Fruit fly (Drosophila melanogaster): ENCODE data around the gene Bdbt.
A peak's percentile ranks its signal among the peaks of the same experiment; 100 is the strongest.

Gene Bdbt

dm6 chr3R:21112742-21113465 is 5.8 kb downstream of the Bdbt start (continued):
- TF ChIP-seq unc-4 (GFP tag; IDR thresholded peaks at IDR 0.05; ENCODE audit: partially characterized antibody) (no peak), gcm (GFP tag; optimal IDR thresholded peaks at IDR 0.05) (peak; percentile 86), CG6272 (GFP tag; IDR thresholded peaks at IDR 0.05) (peak; percentile 61), Rfx (GFP tag; IDR thresholded peaks at IDR 0.05) (peak; percentile 94), MTF-1 (GFP tag; optimal IDR thresholded peaks at IDR 0.05; ENCODE audit: borderline replicate concordance) (peak; percentile 89), CG9876 (GFP tag; optimal IDR thresholded peaks at IDR 0.05) (peak; percentile 82), CG12299 (tag; optimal IDR thresholded peaks at IDR 0.05) (peak; percentile 78), chinmo (GFP tag; IDR thresholded peaks at IDR 0.05; ENCODE audit: partially characterized antibody) (no peak), exex (tag; optimal IDR thresholded peaks at IDR 0.05) (peak; percentile 78), fu2 (GFP tag; optimal IDR thresholded peaks at IDR 0.05) (peak; percentile 86), crp (GFP tag; optimal IDR thresholded peaks at IDR 0.05) (peak in 1 of 2 experiments; percentile 65), E2f2 (GFP tag; IDR thresholded peaks at IDR 0.05) (peak; percentile 63), so (GFP tag; IDR thresholded peaks at IDR 0.05) (peak; percentile 83), CG14965 (GFP tag; optimal IDR thresholded peaks at IDR 0.05; ENCODE audit: borderline replicate concordance) (peak; percentile 66), zfh1 (GFP tag; IDR thresholded peaks at IDR 0.05) (peak; percentile 86), CG6254 (GFP tag; optimal IDR thresholded peaks at IDR 0.05) (peak; percentile 66), CG9609 (GFP tag; optimal IDR thresholded peaks at IDR 0.05) (peak; percentile 87), Usf (GFP tag; optimal IDR thresholded peaks at IDR 0.05) (peak; percentile 44), dpn (GFP tag; optimal IDR thresholded peaks at IDR 0.05) (peak; percentile 90), gem (tag; optimal IDR thresholded peaks at IDR 0.05) (peak; percentile 94), row (GFP tag; IDR thresholded peaks at IDR 0.05) (peak; percentile 88), Poxn (GFP tag; IDR thresholded peaks at IDR 0.05) (no peak), usp (GFP tag; optimal IDR thresholded peaks at IDR 0.05) (no peak), ftz-f1 (GFP tag; optimal IDR thresholded peaks at IDR 0.05) (no peak), hth (optimal IDR thresholded peaks at IDR 0.05) (no peak), eyg (GFP tag; optimal IDR thresholded peaks at IDR 0.05) (peak; percentile 86), CG15479 (GFP tag; optimal IDR thresholded peaks at IDR 0.05) (no peak), hkb (optimal IDR thresholded peaks at IDR 0.05) (no peak), hkb (GFP tag; IDR thresholded peaks at IDR 0.05) (peak; percentile 94), CG1792 (GFP tag; optimal IDR thresholded peaks at IDR 0.05) (peak; percentile 91), nom (GFP tag; optimal IDR thresholded peaks at IDR 0.05) (no peak), CG10274 (GFP tag; optimal IDR thresholded peaks at IDR 0.05) (peak; percentile 74), Sox102F (GFP tag; optimal IDR thresholded peaks at IDR 0.05) (peak; percentile 92), Ptx1 (GFP tag; IDR thresholded peaks at IDR 0.05) (peak; percentile 86), CHES-1-like (GFP tag; optimal IDR thresholded peaks at IDR 0.05) (peak; percentile 94), CG1529 (GFP tag; optimal IDR thresholded peaks at IDR 0.05) (peak; percentile 82), Bteb2 (GFP tag; optimal IDR thresholded peaks at IDR 0.05) (peak; percentile 89), abd-A (tag; optimal IDR thresholded peaks at IDR 0.05) (no peak), kay (GFP tag; optimal IDR thresholded peaks at IDR 0.05) (peak; percentile 82), ase (GFP tag; IDR thresholded peaks at IDR 0.05) (peak; percentile 86), repo (GFP tag; optimal IDR thresholded peaks at IDR 0.05) (peak; percentile 87), CG7839 (tag; optimal IDR thresholded peaks at IDR 0.05) (peak; percentile 89), Myb (GFP tag; optimal IDR thresholded peaks at IDR 0.05) (peak; percentile 77), chif (GFP tag; optimal IDR thresholded peaks at IDR 0.05) (peak; percentile 88 to 90), Xrp1 (GFP tag; IDR thresholded peaks at IDR 0.05) (peak; percentile 91), CG16815 (GFP tag; optimal IDR thresholded peaks at IDR 0.05) (peak; percentile 45), twi (tag; optimal IDR thresholded peaks at IDR 0.05) (peak; percentile 45), sna (GFP tag; IDR thresholded peaks at IDR 0.05; ENCODE audit: partially characterized antibody) (no peak), Ssrp (tag; optimal IDR thresholded peaks at IDR 0.05) (peak; percentile 80), CG11560 (tag; IDR thresholded peaks at IDR 0.05) (peak; percentile 53; the same call in 1 of the 3 replicates)
